Worm (Caenorhabditis elegans) whole organism, L3 larva: ENCODE data around the gene F26D10.13.

Source experiments
- ceh-16 ChIP-seq: sonication (generic microtip); optimal IDR thresholded peaks from 2 replicates; lab custom pipeline; 2017; ENCODE audit warnings: missing biosample characterization, missing genetic modification characterization
- ceh-28 ChIP-seq: fragments of 150-350 bp; optimal IDR thresholded peaks from 2 replicates; lab custom pipeline; 2014; ENCODE audit warnings: missing biosample characterization, missing genetic modification reagents, missing genetic modification characterization
- elt-1 ChIP-seq: fragments of 150-350 bp; optimal IDR thresholded peaks from 2 replicates; lab custom pipeline; 2014; ENCODE audit warnings: missing biosample characterization, missing genetic modification characterization
- elt-2 ChIP-seq: sonication (generic microtip); optimal IDR thresholded peaks from 2 replicates; lab custom pipeline; 2016; ENCODE audit warnings: missing genetic modification reagents, mild to moderate bottlenecking, missing genetic modification characterization, missing compliant biosample characterization
- nhr-67 ChIP-seq: fragments of 150-350 bp; optimal IDR thresholded peaks from 2 replicates; lab custom pipeline; 2014; ENCODE audit warnings: missing biosample characterization, missing genetic modification characterization
- pqm-1 ChIP-seq: fragments of 150-350 bp; optimal IDR thresholded peaks from 2 replicates; lab custom pipeline; 2017; ENCODE audit warnings: missing biosample characterization, missing genetic modification characterization, inconsistent platforms
- tbx-2 ChIP-seq: sonication (generic microtip); optimal IDR thresholded peaks from 2 replicates; lab custom pipeline; 2016; ENCODE audit warnings: mild to moderate bottlenecking, missing genetic modification characterization, missing compliant biosample characterization

ce11 chrIV:17277459-17278173, 13.0 kb upstream of the F26D10.13 start:
- TF ChIP-seq pqm-1 (tag; lab: Kevin White, UChicago): no peak
- TF ChIP-seq nhr-67 (tag; lab: Kevin White, UChicago): no peak
- TF ChIP-seq ceh-28: no peak
- TF ChIP-seq elt-1 (tag; lab: Kevin White, UChicago): no peak
- no peak for TF ChIP-seq ceh-16
- TF ChIP-seq tbx-2 (tag; lab: Kevin White, UChicago): no peak
- TF ChIP-seq elt-2 (tag; lab: Kevin White, UChicago): no peak
